Fruit fly (Drosophila melanogaster) whole organism, wandering third instar larva: ENCODE data around the gene CG12155.

Experiments
- Sp1 ChIP-seq: fragments of 200-800 bp; sonication (Bioruptor generic); optimal IDR thresholded peaks from 3 replicates; lab custom pipeline; 2019; ENCODE audit warnings: missing biosample characterization, mild to moderate bottlenecking, missing genetic modification characterization, moderate library complexity
- lola ChIP-seq: fragments of >200 bp; optimal IDR thresholded peaks from 2 replicates; lab custom pipeline; 2017; ENCODE audit warnings: missing biosample characterization, missing genetic modification characterization

DNA sequence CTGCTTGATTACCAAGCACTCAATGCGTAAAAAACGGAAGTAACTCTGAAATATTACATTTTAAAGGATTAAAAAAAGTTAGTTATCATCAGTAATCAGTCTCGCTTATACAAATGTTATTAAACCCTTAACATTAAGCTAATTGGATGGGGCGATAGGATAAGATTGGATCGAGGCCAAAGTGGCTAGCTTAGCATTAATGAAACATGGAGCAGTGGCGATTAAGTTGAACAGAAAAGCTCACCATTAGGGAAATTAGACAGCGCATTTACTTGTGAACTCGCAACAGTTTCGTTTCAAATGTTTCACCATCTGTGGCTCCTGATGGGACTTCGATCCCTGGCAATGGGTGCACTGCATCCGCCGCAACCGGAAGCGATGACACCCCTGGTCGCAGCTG lies 36.1 kb downstream of the CG12155 start, which contains the start of gene Ir7a:
- no peak for TF ChIP-seq lola (GFP tag; lab: Kevin White, UChicago)
- TF ChIP-seq Sp1: no peak
